Fruit fly (Drosophila melanogaster) whole organism, wandering third instar larva: ENCODE results near the gene Herp.
A peak's percentile ranks its signal among the peaks of the same experiment; 100 is the strongest.

Experiments
- Abd-B ChIP-seq: fragments of >200 bp; optimal IDR thresholded peaks from 2 replicates; lab custom pipeline; 2017; ENCODE audit warnings: missing biosample characterization, missing genetic modification characterization
- CG32264 ChIP-seq: fragments of 200-800 bp; sonication (Bioruptor generic); optimal IDR thresholded peaks from 2 replicates; lab custom pipeline; 2016; ENCODE audit warnings: missing biosample characterization, missing genetic modification characterization
- CG9705 ChIP-seq: fragments of 200-800 bp; sonication (Bioruptor generic); optimal IDR thresholded peaks from 2 replicates; lab custom pipeline; 2018; ENCODE audit warnings: missing biosample characterization, mild to moderate bottlenecking, missing genetic modification characterization
- GATAd ChIP-seq: sonication (Bioruptor generic); optimal IDR thresholded peaks from 2 replicates; lab custom pipeline; 2016; ENCODE audit warnings: missing biosample characterization, missing genetic modification characterization
- Hr83 ChIP-seq: fragments of 200-300 bp; sonication (Bioruptor generic); optimal IDR thresholded peaks from 2 replicates; lab custom pipeline; 2016; ENCODE audit warnings: missing biosample characterization, mild to moderate bottlenecking, missing genetic modification characterization, moderate library complexity; ENCODE audit not compliant: poor library complexity, severe bottlenecking
- Mio ChIP-seq: sonication (Bioruptor generic); optimal IDR thresholded peaks from 2 replicates; lab custom pipeline; 2016; ENCODE audit warnings: missing biosample characterization, missing genetic modification characterization
- Myc ChIP-seq: fragments of >200 bp; optimal IDR thresholded peaks from 2 replicates; lab custom pipeline; 2017
- OdsH ChIP-seq: fragments of 200-800 bp; sonication (Bioruptor generic); optimal IDR thresholded peaks from 2 replicates; lab custom pipeline; 2016; ENCODE audit warnings: missing biosample characterization, mild to moderate bottlenecking, missing genetic modification characterization
- Vsx2 ChIP-seq: fragments of 200-300, 225-300 bp; sonication (Bioruptor generic); optimal IDR thresholded peaks from 2 replicates; lab custom pipeline; 2018; ENCODE audit warnings: missing biosample characterization, missing genetic modification characterization; ENCODE audit not compliant: partially characterized antibody
- dsf ChIP-seq: sonication (Bioruptor generic); optimal IDR thresholded peaks from 2 replicates; lab custom pipeline; 2016; ENCODE audit warnings: missing biosample characterization, missing genetic modification characterization, borderline replicate concordance
- jim ChIP-seq: fragments of 175-275, 200-325 bp; sonication (Bioruptor generic); optimal IDR thresholded peaks from 2 replicates; lab custom pipeline; 2016; ENCODE audit warnings: missing biosample characterization, mild to moderate bottlenecking, missing genetic modification characterization
- pan ChIP-seq: fragments of >200 bp; optimal IDR thresholded peaks from 2 replicates; lab custom pipeline; 2017
- psq ChIP-seq: fragments of 200-800 bp; sonication (Bioruptor generic); optimal IDR thresholded peaks from 3 replicates; lab custom pipeline; 2017; ENCODE audit warnings: missing biosample characterization, mild to moderate bottlenecking, missing genetic modification characterization, moderate library complexity
- rgr ChIP-seq: fragments of 200-800 bp; sonication (Bioruptor generic); optimal IDR thresholded peaks from 3 replicates; lab custom pipeline; 2016; ENCODE audit warnings: missing biosample characterization, mild to moderate bottlenecking, missing genetic modification characterization

DNA sequence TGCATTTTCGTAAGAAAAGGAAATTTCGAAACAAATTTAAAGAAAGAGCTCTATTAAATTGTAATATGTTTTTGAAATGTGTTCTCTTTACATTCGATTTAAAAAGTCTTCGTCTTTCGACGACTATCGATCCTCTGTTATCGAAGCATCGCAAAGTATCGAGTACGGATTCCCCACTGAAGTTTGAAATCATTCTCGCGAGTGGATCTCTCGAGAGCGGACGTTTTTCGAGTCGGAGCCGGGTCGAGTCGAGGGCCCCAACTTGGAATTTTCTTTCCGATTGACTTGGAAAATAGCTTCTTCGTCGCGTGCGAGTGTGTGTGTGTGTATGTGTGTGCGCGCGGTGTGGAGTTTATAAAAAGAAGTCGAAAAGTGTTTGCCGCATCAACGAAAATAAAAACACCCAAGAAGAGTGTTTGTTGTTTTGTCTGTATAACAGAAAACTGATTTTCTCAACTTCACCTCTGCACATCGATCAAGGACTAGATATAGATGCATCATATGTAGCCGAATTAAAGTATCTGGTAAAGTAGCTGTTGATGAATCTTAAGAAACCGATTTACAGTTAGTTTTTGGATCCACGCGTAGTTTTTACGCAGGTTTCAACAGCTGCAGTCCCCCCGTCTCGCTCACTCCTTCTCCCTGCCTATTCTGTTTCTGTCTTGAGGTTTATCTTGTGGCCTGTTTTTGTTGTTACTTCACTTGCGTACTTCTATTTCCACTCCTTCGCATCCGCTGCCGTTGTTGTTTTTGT, 11.6 kb upstream of the Herp start, which contains the start of gene LanB1:
- TF ChIP-seq jim (GFP tag; lab: Kevin White, UChicago) (no peak), Mio (GFP tag; lab: Kevin White, UChicago) (no peak), GATAd (GFP tag; lab: Kevin White, UChicago) (no peak), Myc (lab: Kevin White, UChicago) (no peak), psq (peak; percentile 88), OdsH (GFP tag; lab: Kevin White, UChicago) (no peak), Abd-B (GFP tag; lab: Kevin White, UChicago) (no peak), Hr83 (GFP tag; lab: Kevin White, UChicago) (peak; percentile 48), CG32264 (GFP tag; lab: Kevin White, UChicago) (no peak), rgr (GFP tag; lab: Kevin White, UChicago) (no peak), dsf (no peak), CG9705 (GFP tag; lab: Kevin White, UChicago) (no peak), pan (lab: Kevin White, UChicago) (no peak), Vsx2 (GFP tag; lab: Kevin White, UChicago) (no peak)
